Worm (Caenorhabditis elegans) whole organism, L4/young adult: Measurements from ENCODE around the gene ZK1290.15.

Source experiments
- dao-5 ChIP-seq: sonication (generic microtip); optimal IDR thresholded peaks from 2 replicates; lab custom pipeline; 2016; ENCODE audit warnings: missing genotype, missing genetic modification characterization, moderate library complexity, missing compliant biosample characterization
- him-1 ChIP-seq: sonication (generic microtip); optimal IDR thresholded peaks from 2 replicates; lab custom pipeline; 2016; ENCODE audit warnings: missing genotype, missing genetic modification reagents, missing genetic modification characterization, missing compliant biosample characterization

- TF ChIP-seq dao-5 (tag; lab: Kevin White, UChicago) (no peak), him-1 (tag; lab: Kevin White, UChicago) (no peak)
Observed at ce11 chrII:7543808-7544207, 20.4 kb downstream of the ZK1290.15 start, which contains the start of gene rol-8.
